Fruit fly (Drosophila melanogaster) ovary, adult (tissue): ENCODE results near the gene TfIIFalpha.

ENCODE experiments used
- CG17801 ChIP-seq: fragments of 200-800 bp; optimal IDR thresholded peaks from 2 replicates; lab custom pipeline; 2019; ENCODE audit warnings: missing biosample characterization, mild to moderate bottlenecking, missing genetic modification characterization, moderate library complexity; ENCODE audit not compliant: partially characterized antibody

TfIIFalpha gene

DNA sequence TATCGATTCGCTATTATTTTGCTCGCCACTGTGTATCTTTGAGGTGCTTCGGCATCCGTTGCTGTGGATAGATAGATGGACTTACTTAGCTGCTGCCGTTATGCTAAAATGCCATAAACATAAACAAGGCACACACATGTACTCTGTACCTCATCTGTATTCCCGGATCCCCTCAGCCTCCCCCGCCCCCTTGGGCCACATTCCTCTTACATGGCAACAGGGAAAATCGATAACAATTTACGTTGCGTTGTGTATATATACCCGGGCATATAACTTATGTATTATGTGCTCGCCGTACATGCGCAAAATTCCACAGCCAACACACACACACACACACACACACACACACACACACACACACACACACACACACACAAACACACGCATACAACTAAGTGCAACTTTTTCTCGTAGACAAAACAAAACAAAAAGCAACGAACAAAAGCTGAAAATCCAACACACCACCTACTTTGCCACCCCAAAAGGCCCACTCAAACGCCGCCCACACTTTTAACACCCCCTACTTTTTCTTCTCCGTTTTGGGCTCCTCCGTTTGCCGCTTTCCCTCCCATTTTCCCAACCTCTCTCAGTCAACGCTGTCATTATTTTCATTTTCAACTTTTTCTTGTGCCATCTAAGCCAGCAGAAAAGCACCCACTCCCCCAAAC lies 33.6 kb downstream of the TfIIFalpha start:
- no peak for TF ChIP-seq CG17801 (GFP tag; lab: Kevin White, UChicago)

DNA sequence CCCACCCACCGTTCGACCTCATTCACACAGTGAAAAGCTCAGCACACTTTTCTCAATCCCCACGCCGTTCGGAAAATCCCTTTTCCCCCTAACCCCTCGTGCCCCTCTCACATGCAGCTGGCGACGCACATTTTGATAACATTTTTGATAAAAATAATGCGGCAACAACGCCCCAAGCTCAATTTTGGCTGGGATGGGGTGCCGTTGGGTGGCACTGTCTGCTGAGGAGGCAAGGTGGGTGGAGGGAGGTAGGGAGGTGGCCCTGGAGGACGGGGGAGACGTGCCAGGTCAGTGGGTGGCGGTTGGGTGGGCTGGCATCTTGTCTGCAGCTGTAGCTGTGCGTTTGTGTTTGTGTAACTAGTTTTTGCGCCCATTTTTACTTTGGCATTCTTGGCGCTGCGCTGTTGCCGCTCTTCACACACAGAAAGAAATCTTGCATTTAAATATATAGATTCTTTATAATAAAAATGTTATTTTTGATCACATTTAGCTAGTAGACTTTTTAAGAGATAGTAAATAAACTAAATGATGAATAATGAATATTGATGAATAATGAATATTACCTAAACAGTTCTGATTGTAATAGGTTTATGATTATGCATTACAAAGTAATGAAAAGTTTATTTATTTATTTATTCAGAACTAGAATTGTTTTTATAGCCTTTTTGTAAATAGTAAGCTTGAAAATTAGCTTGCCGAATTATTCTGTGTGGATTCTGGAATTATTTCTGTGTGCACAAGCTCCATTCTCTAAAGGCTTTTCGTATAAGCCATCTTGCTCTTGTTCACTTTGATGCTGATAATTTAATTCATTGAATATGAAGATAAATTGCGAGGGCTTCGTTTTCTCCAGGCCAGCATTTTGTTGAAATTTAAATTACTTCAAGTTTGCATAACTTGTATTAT lies 34.4 kb downstream of the TfIIFalpha start:
- TF ChIP-seq CG17801 (GFP tag; lab: Kevin White, UChicago), result no peak

- TF ChIP-seq CG17801 (GFP tag; lab: Kevin White, UChicago), result no peak
These were observed 36.0 kb downstream of the TfIIFalpha start for dm6 chr3R:6416242-6416641.

- TF ChIP-seq CG17801 (GFP tag; lab: Kevin White, UChicago), result no peak
These were observed 38.8 kb downstream of the TfIIFalpha start for dm6 chr3R:6419103-6419502.

dm6 chr3R:6419942-6420341 lies 39.7 kb downstream of the TfIIFalpha start:
- no peak for TF ChIP-seq CG17801 (GFP tag; lab: Kevin White, UChicago)

DNA sequence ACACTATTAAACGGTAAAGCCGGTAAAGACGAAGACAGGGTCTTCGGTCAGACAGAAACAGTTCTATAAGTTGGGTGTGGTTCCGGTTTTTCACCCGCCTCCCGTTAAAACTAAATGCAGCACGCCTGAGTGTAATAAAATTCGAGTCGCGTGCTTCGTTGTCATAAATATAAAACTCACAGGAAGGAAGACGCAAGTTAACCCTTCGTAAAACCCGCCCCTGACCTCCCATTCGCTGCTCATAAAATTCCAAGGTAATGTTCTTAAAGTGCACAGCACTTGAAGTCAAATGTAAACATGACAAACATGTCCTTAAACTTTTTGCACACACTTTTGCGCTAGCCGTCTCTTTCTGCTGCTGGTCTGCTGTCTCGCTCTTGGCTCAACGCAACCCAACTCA lies 41.0 kb downstream of the TfIIFalpha start:
- no peak for TF ChIP-seq CG17801 (GFP tag; lab: Kevin White, UChicago)

dm6 chr3R:6421712-6422141 lies 41.5 kb downstream of the TfIIFalpha start:
- no peak for TF ChIP-seq CG17801 (GFP tag; lab: Kevin White, UChicago)

- TF ChIP-seq CG17801 (GFP tag; lab: Kevin White, UChicago), result no peak
These were observed 42.9 kb downstream of the TfIIFalpha start for dm6 chr3R:6423128-6423527.

dm6 chr3R:6423984-6424602 lies 43.8 kb downstream of the TfIIFalpha start:
- peak; percentile 69 for TF ChIP-seq CG17801 (GFP tag; lab: Kevin White, UChicago)

DNA sequence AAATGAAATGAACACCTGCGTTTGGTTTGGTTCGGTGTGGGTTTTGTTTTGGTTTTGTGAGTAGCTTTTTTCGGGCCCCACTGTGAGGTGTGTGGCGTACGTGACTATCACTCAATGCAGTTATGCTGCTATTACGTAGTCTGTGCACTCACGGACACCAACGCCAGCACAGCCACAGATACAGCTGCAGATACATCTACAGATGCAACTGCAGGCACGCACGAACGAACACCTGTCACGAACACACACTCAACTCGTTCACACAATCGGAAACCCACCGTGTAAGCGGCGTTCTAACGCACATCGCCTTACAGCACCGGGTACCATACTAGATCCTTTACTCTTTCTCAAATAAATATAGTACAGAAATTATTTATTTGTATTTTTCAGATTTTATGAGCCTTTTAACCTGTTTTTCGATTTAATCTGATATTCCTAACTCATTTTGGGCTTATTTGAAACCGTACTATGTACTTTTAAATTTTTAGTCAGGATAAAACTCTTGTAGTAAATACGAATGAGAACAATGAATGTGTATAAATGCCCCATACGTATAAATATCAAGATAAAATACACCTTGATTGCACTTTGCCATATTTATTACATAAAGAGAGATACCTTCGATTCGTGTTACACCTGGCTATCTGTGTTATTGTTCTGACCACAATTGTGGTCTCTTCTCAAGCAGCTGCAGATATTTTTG lies 45.3 kb downstream of the TfIIFalpha start:
- TF ChIP-seq CG17801 (GFP tag; lab: Kevin White, UChicago), result no peak

DNA sequence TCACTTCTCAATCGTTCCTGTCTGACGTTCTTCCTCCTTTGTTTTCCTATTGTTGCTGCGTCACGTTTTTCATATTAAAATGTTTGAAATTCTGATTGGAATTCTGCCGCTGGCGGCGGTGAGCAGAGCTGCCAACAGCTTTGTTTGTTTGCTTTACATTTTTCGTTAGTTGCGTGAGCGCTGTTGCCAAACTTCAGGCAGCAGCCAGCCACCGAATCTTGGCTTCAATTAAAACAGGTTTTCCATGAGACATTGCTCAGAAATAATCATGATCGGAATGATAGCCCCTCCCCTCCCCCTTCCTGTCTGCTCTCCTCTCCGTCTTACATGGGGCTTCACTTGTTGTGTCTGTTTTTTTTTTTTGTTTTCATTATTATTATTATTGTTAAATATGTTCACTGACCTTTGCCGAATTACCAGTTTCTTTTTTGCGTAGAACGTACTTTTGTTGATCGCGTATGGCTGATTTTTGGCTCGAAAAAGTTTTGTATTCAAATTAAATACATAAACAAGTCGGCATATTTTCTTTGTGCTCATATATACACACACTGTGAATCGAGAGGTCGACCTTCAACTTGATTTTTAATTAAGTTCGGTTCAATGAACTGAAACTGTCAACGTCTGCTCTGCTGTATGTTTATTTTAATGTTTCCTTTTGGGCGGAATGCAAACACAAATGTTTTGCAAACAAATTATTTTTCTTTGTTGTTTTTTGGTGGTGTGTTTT lies 46.1 kb downstream of the TfIIFalpha start:
- TF ChIP-seq CG17801 (GFP tag; lab: Kevin White, UChicago), result no peak

dm6 chr3R:6427619-6428378 lies 47.5 kb downstream of the TfIIFalpha start:
- no peak for TF ChIP-seq CG17801 (GFP tag; lab: Kevin White, UChicago)

dm6 chr3R:6428935-6429334 lies 48.7 kb downstream of the TfIIFalpha start:
- no peak for TF ChIP-seq CG17801 (GFP tag; lab: Kevin White, UChicago)
